Fruit fly (Drosophila melanogaster) whole organism, embryonic: ENCODE results near the gene CG33511.

Source experiments
- CG12299 ChIP-seq: fragments of 200-800 bp; sonication (Bioruptor generic); optimal IDR thresholded peaks from 2 replicates; lab custom pipeline; 2018; ENCODE audit warnings: missing biosample characterization, mild to moderate bottlenecking, missing genetic modification characterization
- CG12659 ChIP-seq: fragments of 200-800 bp; sonication (Bioruptor generic); optimal IDR thresholded peaks from 3 replicates; lab custom pipeline; 2017; ENCODE audit warnings: mild to moderate bottlenecking, missing biosample characterization, missing genetic modification reagents, missing genetic modification characterization
- CG14441 ChIP-seq: fragments of 200-800 bp; sonication (Bioruptor generic); IDR thresholded peaks from 2 replicates; pipeline ENCODE4 v1.3.6; 2022; ENCODE audit warnings: missing biosample characterization, missing genetic modification characterization
- CG15073 ChIP-seq: fragments of 200-800 bp; sonication (Bioruptor generic); optimal IDR thresholded peaks from 2 replicates; lab custom pipeline; 2016; ENCODE audit warnings: missing biosample characterization, missing genetic modification characterization
- CG1602 ChIP-seq: fragments of 200-800 bp; sonication (Bioruptor generic); optimal IDR thresholded peaks from 3 replicates; lab custom pipeline; 2016; ENCODE audit warnings: missing biosample characterization, missing genetic modification characterization
- CG18619 ChIP-seq: fragments of 200-800 bp; sonication (Bioruptor generic); optimal IDR thresholded peaks from 3 replicates; lab custom pipeline; 2017; ENCODE audit warnings: missing biosample characterization, mild to moderate bottlenecking, missing genetic modification characterization
- CG2120 ChIP-seq: fragments of 200-800 bp; sonication (Bioruptor generic); optimal IDR thresholded peaks from 3 replicates; lab custom pipeline; 2016; ENCODE audit warnings: missing biosample characterization, missing genetic modification characterization
- CG30403 ChIP-seq: fragments of 200-800 bp; sonication (Bioruptor generic); optimal IDR thresholded peaks from 3 replicates; lab custom pipeline; 2016; ENCODE audit warnings: missing biosample characterization, missing genetic modification characterization
- CG34376 ChIP-seq: fragments of 200-800 bp; sonication (Bioruptor generic); optimal IDR thresholded peaks from 2 replicates; lab custom pipeline; 2018; ENCODE audit warnings: missing biosample characterization, mild to moderate bottlenecking, missing genetic modification characterization
- CG4424 ChIP-seq: fragments of 200-800 bp; sonication (Bioruptor generic); optimal IDR thresholded peaks from 3 replicates; lab custom pipeline; 2016; ENCODE audit warnings: missing biosample characterization, missing genetic modification characterization
- CG4617 ChIP-seq: fragments of 200-800 bp; sonication (Bioruptor generic); optimal IDR thresholded peaks from 3 replicates; lab custom pipeline; 2016; ENCODE audit warnings: missing biosample characterization, missing genetic modification characterization, borderline replicate concordance
- CG7357 ChIP-seq: fragments of 200-800 bp; sonication (Bioruptor generic); IDR thresholded peaks from 3 replicates; pipeline ENCODE4 v1.3.6; 2022; ENCODE audit warnings: missing biosample characterization, missing genetic modification characterization
- CG8924 ChIP-seq: fragments of 200-800 bp; optimal IDR thresholded peaks from 3 replicates; lab custom pipeline; 2019; ENCODE audit warnings: missing biosample characterization, mild to moderate bottlenecking, missing genetic modification characterization, moderate library complexity
- Chrac-16 ChIP-seq: fragments of 200-800 bp; sonication (Bioruptor generic); optimal IDR thresholded peaks from 3 replicates; lab custom pipeline; 2016; ENCODE audit warnings: missing biosample characterization, missing genetic modification characterization
- Deaf1 ChIP-seq: fragments of 200-800 bp; optimal IDR thresholded peaks from 3 replicates; lab custom pipeline; 2019; ENCODE audit warnings: missing biosample characterization, mild to moderate bottlenecking, missing genetic modification characterization, moderate library complexity
- Dip2 ChIP-seq: fragments of 200-800 bp; sonication (Bioruptor generic); IDR thresholded peaks from 2 replicates; pipeline ENCODE4 v1.3.6; 2022; ENCODE audit warnings: missing biosample characterization, missing genetic modification characterization
- E2f1 ChIP-seq: fragments of 200-800 bp; sonication (Bioruptor generic); IDR thresholded peaks from 2 replicates; pipeline ENCODE4 v1.3.6; 2022; ENCODE audit warnings: missing biosample characterization, missing genetic modification characterization
- Ets97D ChIP-seq: fragments of 200-800 bp; sonication (Bioruptor generic); optimal IDR thresholded peaks from 3 replicates; lab custom pipeline; 2016; ENCODE audit warnings: missing biosample characterization, missing genetic modification characterization
- Fer3 ChIP-seq: fragments of 200-800 bp; sonication (Bioruptor generic); optimal IDR thresholded peaks from 2 replicates; lab custom pipeline; 2018; ENCODE audit warnings: missing biosample characterization, mild to moderate bottlenecking, missing genetic modification characterization, moderate library complexity
- Hey ChIP-seq: fragments of 200-800 bp; sonication (Bioruptor generic); optimal IDR thresholded peaks from 3 replicates; lab custom pipeline; 2018; ENCODE audit warnings: missing biosample characterization, mild to moderate bottlenecking, missing genetic modification characterization
- MESR4 ChIP-seq: fragments of 200-800 bp; sonication (Bioruptor generic); optimal IDR thresholded peaks from 2 replicates; lab custom pipeline; 2018; ENCODE audit warnings: missing biosample characterization, mild to moderate bottlenecking, missing genetic modification characterization, moderate library complexity
- Mad ChIP-seq: fragments of 200-800 bp; sonication (Bioruptor generic); optimal IDR thresholded peaks from 2 replicates; lab custom pipeline; 2016; ENCODE audit warnings: missing biosample characterization, missing genetic modification characterization
- Oli ChIP-seq: fragments of 200-800 bp; sonication (Bioruptor generic); optimal IDR thresholded peaks from 2 replicates; lab custom pipeline; 2018; ENCODE audit warnings: missing biosample characterization, mild to moderate bottlenecking, missing genetic modification characterization, moderate library complexity
- PHDP ChIP-seq: fragments of 200-800 bp; sonication (Bioruptor generic); optimal IDR thresholded peaks from 3 replicates; lab custom pipeline; 2018; ENCODE audit warnings: missing biosample characterization, mild to moderate bottlenecking, missing genetic modification characterization, moderate library complexity
- Six4 ChIP-seq: fragments of 200-800 bp; sonication (Bioruptor generic); optimal IDR thresholded peaks from 2 replicates; lab custom pipeline; 2016; ENCODE audit warnings: missing biosample characterization, missing genetic modification characterization
- Stat92E ChIP-seq, 3 experiments: fragments of >200 bp in 2 of 3; fragments of 200-800 bp in 1 of 3; sonication (Bioruptor generic) in 1 of 3; optimal IDR thresholded peaks; 2 replicates each; lab custom pipeline; 2017 to 2019; ENCODE audit warnings: missing biosample characterization in 3 of 3, missing genetic modification characterization in 3 of 3, mild to moderate bottlenecking in 1 of 3, moderate library complexity in 1 of 3
- Xbp1 ChIP-seq: fragments of 200-800 bp; sonication (Bioruptor generic); optimal IDR thresholded peaks from 3 replicates; lab custom pipeline; 2016; ENCODE audit warnings: missing biosample characterization, mild to moderate bottlenecking, missing genetic modification characterization
- bowl ChIP-seq: fragments of 200-800 bp; sonication (Bioruptor generic); IDR thresholded peaks from 2 replicates; pipeline ENCODE4 v1.3.6; 2022; ENCODE audit warnings: missing biosample characterization, missing genetic modification characterization
- chif ChIP-seq, 2 experiments: fragments of 200-800 bp; sonication (Bioruptor generic); optimal IDR thresholded peaks; 3 replicates each; lab custom pipeline; 2016; ENCODE audit warnings: missing biosample characterization in 2 of 2, missing genetic modification characterization in 2 of 2
- dmrt11E ChIP-seq: fragments of 200-800 bp; sonication (Bioruptor generic); optimal IDR thresholded peaks from 3 replicates; lab custom pipeline; 2018; ENCODE audit warnings: missing biosample characterization, mild to moderate bottlenecking, missing genetic modification characterization, moderate library complexity
- ems ChIP-seq: fragments of 200-800 bp; sonication (Bioruptor generic); optimal IDR thresholded peaks from 3 replicates; lab custom pipeline; 2016; ENCODE audit warnings: missing biosample characterization, missing genetic modification characterization
- gcm2 ChIP-seq: fragments of 200-800 bp; sonication (Bioruptor generic); optimal IDR thresholded peaks from 2 replicates; lab custom pipeline; 2016; ENCODE audit warnings: missing biosample characterization, missing genetic modification characterization
- ham ChIP-seq: fragments of 200-800 bp; sonication (Bioruptor generic); IDR thresholded peaks from 2 replicates; pipeline ENCODE4 v1.3.6; 2022; ENCODE audit warnings: missing biosample characterization, missing genetic modification characterization
- ind ChIP-seq: fragments of 200-800 bp; sonication (Bioruptor generic); optimal IDR thresholded peaks from 3 replicates; lab custom pipeline; 2016; ENCODE audit warnings: missing biosample characterization, missing genetic modification characterization
- jing ChIP-seq: fragments of 200-800 bp; sonication (Bioruptor generic); optimal IDR thresholded peaks from 2 replicates; lab custom pipeline; 2018; ENCODE audit warnings: missing biosample characterization, mild to moderate bottlenecking, missing genetic modification characterization
- klu ChIP-seq: fragments of 200-800 bp; sonication (Bioruptor generic); IDR thresholded peaks from 2 replicates; pipeline ENCODE4 v1.3.6; 2022; ENCODE audit warnings: missing biosample characterization, missing genetic modification characterization
- mirr ChIP-seq: fragments of 200-800 bp; sonication (Bioruptor generic); optimal IDR thresholded peaks from 3 replicates; lab custom pipeline; 2018; ENCODE audit warnings: missing biosample characterization, mild to moderate bottlenecking, missing genetic modification characterization
- mld ChIP-seq: fragments of 200-800 bp; sonication (Bioruptor generic); IDR thresholded peaks from 3 replicates; pipeline ENCODE4 v1.3.6; 2022; ENCODE audit warnings: missing biosample characterization, missing genetic modification characterization; ENCODE audit not compliant: partially characterized antibody
- nerfin-1 ChIP-seq: fragments of 200-800 bp; sonication (Bioruptor generic); optimal IDR thresholded peaks from 3 replicates; lab custom pipeline; 2019; ENCODE audit warnings: missing biosample characterization, mild to moderate bottlenecking, missing genetic modification characterization, moderate library complexity
- nom ChIP-seq: fragments of 200-800 bp; sonication (Bioruptor generic); optimal IDR thresholded peaks from 2 replicates; lab custom pipeline; 2017; ENCODE audit warnings: missing biosample characterization, missing genetic modification characterization, mild to moderate bottlenecking, moderate library complexity, missing genetic modification reagents
- peb ChIP-seq: fragments of 200-800 bp; sonication (Bioruptor generic); IDR thresholded peaks from 2 replicates; pipeline ENCODE4 v1.3.6; 2022; ENCODE audit warnings: missing biosample characterization, missing genetic modification characterization
- pfk ChIP-seq: fragments of 200-800 bp; sonication (Bioruptor generic); optimal IDR thresholded peaks from 2 replicates; lab custom pipeline; 2018; ENCODE audit warnings: missing biosample characterization, mild to moderate bottlenecking, missing genetic modification characterization, moderate library complexity
- prd ChIP-seq, 3 experiments: fragments of >200 bp in 2 of 3; fragments of 200-800 bp in 1 of 3; sonication (Bioruptor generic) in 1 of 3; optimal IDR thresholded peaks in 2 of 3; IDR thresholded peaks in 1 of 3; 2 replicates in 2 of 3; 3 replicates in 1 of 3; pipeline versions ENCODE4 v1.3.6 to Lab custom; 2017 to 2022; ENCODE audit warnings: missing biosample characterization in 1 of 3, missing genetic modification characterization in 1 of 3
- repo ChIP-seq: fragments of 200-800 bp; sonication (Bioruptor generic); optimal IDR thresholded peaks from 2 replicates; lab custom pipeline; 2016; ENCODE audit warnings: missing biosample characterization, missing genetic modification characterization
- ro ChIP-seq: fragments of 200-800 bp; sonication (Bioruptor generic); IDR thresholded peaks from 2 replicates; pipeline ENCODE4 v1.3.6; 2022; ENCODE audit warnings: missing biosample characterization, missing genetic modification characterization
- sisA ChIP-seq: fragments of 200-800 bp; sonication (Bioruptor generic); IDR thresholded peaks from 2 replicates; pipeline ENCODE4 v1.3.6; 2022; ENCODE audit warnings: missing biosample characterization, missing genetic modification characterization
- sqz ChIP-seq: fragments of 200-800 bp; sonication (Bioruptor generic); optimal IDR thresholded peaks from 3 replicates; lab custom pipeline; 2018; ENCODE audit warnings: missing biosample characterization, mild to moderate bottlenecking, missing genetic modification characterization
- sr ChIP-seq: fragments of 200-800 bp; sonication (Bioruptor generic); IDR thresholded peaks from 3 replicates; pipeline ENCODE4 v1.3.6; 2022; ENCODE audit warnings: missing biosample characterization, missing genetic modification characterization
- ttk ChIP-seq: fragments of 200-800 bp; sonication (Bioruptor generic); IDR thresholded peaks from 2 replicates; pipeline ENCODE4 v2.1.2; 2022; ENCODE audit warnings: missing biosample characterization, missing genetic modification characterization
- usp ChIP-seq: fragments of >200 bp; optimal IDR thresholded peaks from 2 replicates; lab custom pipeline; 2017; ENCODE audit warnings: missing biosample characterization, missing genetic modification characterization
- vnd ChIP-seq: fragments of 200-800 bp; sonication (Bioruptor generic); IDR thresholded peaks from 3 replicates; pipeline ENCODE4 v1.3.6; 2022; ENCODE audit warnings: missing biosample characterization, missing genetic modification characterization; ENCODE audit not compliant: partially characterized antibody
- yki ChIP-seq: fragments of >200 bp; optimal IDR thresholded peaks from 3 replicates; lab custom pipeline; 2018

CG33511 gene

dm6 chr2L:21104326-21104725 is 22.0 kb upstream of the CG33511 start, which contains the start of the genes CG46307 and Nhe2 (continued):
- TF ChIP-seq CG12659 (peak; percentile 22), CG34376 (GFP tag; lab: Kevin White, UChicago) (no peak), CG8924 (tag; lab: Kevin White, UChicago) (peak; percentile 11), chif (GFP tag; optimal IDR thresholded peaks at IDR 0.05; lab: Kevin White, UChicago) (no peak), CG4617 (GFP tag; lab: Kevin White, UChicago) (no peak), nom (GFP tag; lab: Kevin White, UChicago) (no peak), jing (GFP tag; lab: Kevin White, UChicago) (no peak), CG14441 (GFP tag; lab: Robert Waterston, UW) (no peak), Ets97D (GFP tag; lab: Kevin White, UChicago) (peak; percentile 58), Mad (GFP tag; lab: Kevin White, UChicago) (no peak), Stat92E (GFP tag; optimal IDR thresholded peaks at IDR 0.05; lab: Kevin White, UChicago) (peak in 1 of 3 experiments; percentile 22), gcm2 (GFP tag; lab: Kevin White, UChicago) (no peak), mld (GFP tag; lab: Robert Waterston, UW) (no peak), vnd (GFP tag; lab: Robert Waterston, UW) (no peak), klu (no peak), CG2120 (peak; percentile 21), pfk (no peak), usp (GFP tag; lab: Kevin White, UChicago) (no peak), ems (no peak), Oli (tag; lab: Kevin White, UChicago) (no peak), prd (optimal IDR thresholded peaks at IDR 0.05; lab: Kevin White, UChicago) (no peak), prd (GFP tag; IDR thresholded peaks at IDR 0.05; lab: Robert Waterston, UW) (0 out of 3 replicates have a peak, but pooled peaks have one; percentile 32), ham (GFP tag; lab: Robert Waterston, UW) (no peak), dmrt11E (tag; lab: Kevin White, UChicago) (no peak), yki (no peak), bowl (GFP tag; lab: Robert Waterston, UW) (no peak), repo (GFP tag; lab: Kevin White, UChicago) (no peak), sqz (GFP tag; lab: Kevin White, UChicago) (no peak), Chrac-16 (no peak), CG18619 (GFP tag; lab: Kevin White, UChicago) (no peak), sisA (no peak), Xbp1 (GFP tag; lab: Kevin White, UChicago) (peak; percentile 4), sr (no peak), CG4424 (peak; percentile 6), MESR4 (GFP tag; lab: Kevin White, UChicago) (no peak), Dip2 (GFP tag; lab: Robert Waterston, UW) (no peak), mirr (no peak), CG7357 (no peak), CG1602 (GFP tag; lab: Kevin White, UChicago) (no peak), ro (GFP tag; lab: Robert Waterston, UW) (no peak), CG30403 (GFP tag; lab: Kevin White, UChicago) (no peak), Deaf1 (tag; lab: Kevin White, UChicago) (peak; percentile 17), CG15073 (GFP tag; lab: Kevin White, UChicago) (no peak), peb (GFP tag; lab: Robert Waterston, UW) (no peak), Six4 (GFP tag; lab: Kevin White, UChicago) (no peak), Hey (no peak), ind (no peak), Fer3 (tag; lab: Kevin White, UChicago) (no peak), CG12299 (tag; lab: Kevin White, UChicago) (no peak), PHDP (tag; lab: Kevin White, UChicago) (no peak), nerfin-1 (tag; lab: Kevin White, UChicago) (peak; percentile 5), ttk (GFP tag; lab: Robert Waterston, UW) (no peak), E2f1 (GFP tag; lab: Robert Waterston, UW) (no peak)
